Fruit fly (Drosophila melanogaster) whole organism, embryonic: Measurements from ENCODE around the gene CG6231.
A peak's percentile ranks its signal among the peaks of the same experiment; 100 is the strongest.

Experiments used
- Antp ChIP-seq: fragments of 200-800 bp; sonication (Bioruptor generic); optimal IDR thresholded peaks from 3 replicates; lab custom pipeline; 2016; ENCODE audit warnings: missing biosample characterization, missing genetic modification characterization
- Atf6 ChIP-seq: fragments of 200-800 bp; sonication (Bioruptor generic); IDR thresholded peaks from 2 replicates; pipeline ENCODE4 v1.3.6; 2022; ENCODE audit warnings: missing biosample characterization, missing genetic modification characterization
- Awh ChIP-seq: fragments of 200-800 bp; sonication (Bioruptor generic); IDR thresholded peaks from 2 replicates; pipeline ENCODE4, ENCODE4 v1.3.6; 2022; ENCODE audit warnings: missing biosample characterization, missing genetic modification characterization
- CG10543 ChIP-seq: fragments of 200-800 bp; sonication (Bioruptor generic); optimal IDR thresholded peaks from 3 replicates; lab custom pipeline; 2017; ENCODE audit warnings: missing biosample characterization, mild to moderate bottlenecking, missing genetic modification characterization, moderate library complexity
- CG13287 ChIP-seq: fragments of 200-800 bp; sonication (Bioruptor generic); IDR thresholded peaks from 2 replicates; pipeline ENCODE4 v1.3.6; 2022; ENCODE audit warnings: missing biosample characterization, missing genetic modification characterization; ENCODE audit not compliant: partially characterized antibody
- CG13296 ChIP-seq: fragments of 200-800 bp; sonication (Bioruptor generic); optimal IDR thresholded peaks from 3 replicates; lab custom pipeline; 2018; ENCODE audit warnings: missing biosample characterization, mild to moderate bottlenecking, missing genetic modification characterization
- CG13894 ChIP-seq: fragments of 200-800 bp; sonication (Bioruptor generic); optimal IDR thresholded peaks from 3 replicates; lab custom pipeline; 2018; ENCODE audit warnings: missing biosample characterization, mild to moderate bottlenecking, missing genetic modification characterization, moderate library complexity
- CG14441 ChIP-seq: fragments of 200-800 bp; sonication (Bioruptor generic); IDR thresholded peaks from 2 replicates; pipeline ENCODE4 v1.3.6; 2022; ENCODE audit warnings: missing biosample characterization, missing genetic modification characterization
- CG1529 ChIP-seq: fragments of 200-800 bp; sonication (Bioruptor generic); optimal IDR thresholded peaks from 3 replicates; lab custom pipeline; 2018; ENCODE audit warnings: missing biosample characterization, missing genetic modification characterization
- CG16779 ChIP-seq: fragments of 200-800 bp; sonication (Bioruptor generic); IDR thresholded peaks from 2 replicates; pipeline ENCODE4 v1.3.6; 2022; ENCODE audit warnings: missing biosample characterization, missing genetic modification characterization
- CG17912 ChIP-seq: fragments of 200-800 bp; sonication (Bioruptor generic); optimal IDR thresholded peaks from 2 replicates; lab custom pipeline; 2018; ENCODE audit warnings: missing biosample characterization, mild to moderate bottlenecking, missing genetic modification characterization
- CG1792 ChIP-seq: fragments of 200-800 bp; sonication (Bioruptor generic); optimal IDR thresholded peaks from 2 replicates; lab custom pipeline; 2016; ENCODE audit warnings: missing biosample characterization, missing genetic modification characterization
- CG18599 ChIP-seq: fragments of 200-800 bp; sonication (Bioruptor generic); optimal IDR thresholded peaks from 3 replicates; lab custom pipeline; 2017; ENCODE audit warnings: missing biosample characterization, missing genetic modification characterization, mild to moderate bottlenecking, moderate library complexity, missing genetic modification reagents
- CG2678 ChIP-seq: fragments of 200-800 bp; sonication (Bioruptor generic); optimal IDR thresholded peaks from 3 replicates; lab custom pipeline; 2019; ENCODE audit warnings: missing biosample characterization, mild to moderate bottlenecking, missing genetic modification characterization, moderate library complexity
- CG31441 ChIP-seq: fragments of 200-800 bp; sonication (Bioruptor generic); IDR thresholded peaks from 2 replicates; pipeline ENCODE4 v1.3.6; 2022; ENCODE audit warnings: missing biosample characterization, missing genetic modification characterization
- CG32532 ChIP-seq: fragments of 200-800 bp; sonication (Bioruptor generic); IDR thresholded peaks from 2 replicates; pipeline ENCODE4 v1.3.6; 2022; ENCODE audit warnings: missing biosample characterization, missing genetic modification characterization
- CG33557 ChIP-seq: fragments of 200-800 bp; sonication (Bioruptor generic); optimal IDR thresholded peaks from 2 replicates; lab custom pipeline; 2019; ENCODE audit warnings: missing biosample characterization, mild to moderate bottlenecking, missing genetic modification characterization, moderate library complexity
- CG3838 ChIP-seq: fragments of 200-800 bp; sonication (Bioruptor generic); optimal IDR thresholded peaks from 3 replicates; lab custom pipeline; 2016; ENCODE audit warnings: missing biosample characterization, missing genetic modification characterization
- CG4360 ChIP-seq: fragments of 200-800 bp; sonication (Bioruptor generic); IDR thresholded peaks from 2 replicates; pipeline ENCODE4 v1.3.6; 2022; ENCODE audit warnings: missing biosample characterization, missing genetic modification characterization
- CG4404 ChIP-seq: fragments of 200-800 bp; sonication (Bioruptor generic); IDR thresholded peaks from 2 replicates; pipeline ENCODE4 v1.3.6; 2022; ENCODE audit warnings: missing biosample characterization, missing genetic modification characterization
- CG4617 ChIP-seq: fragments of 200-800 bp; sonication (Bioruptor generic); optimal IDR thresholded peaks from 3 replicates; lab custom pipeline; 2016; ENCODE audit warnings: missing biosample characterization, missing genetic modification characterization, borderline replicate concordance
- CG6854 ChIP-seq: fragments of 200-800 bp; sonication (Bioruptor generic); optimal IDR thresholded peaks from 3 replicates; lab custom pipeline; 2017; ENCODE audit warnings: missing biosample characterization, mild to moderate bottlenecking, missing genetic modification characterization
- CG7556 ChIP-seq: fragments of 200-800 bp; sonication (Bioruptor generic); optimal IDR thresholded peaks from 2 replicates; lab custom pipeline; 2017; ENCODE audit warnings: missing biosample characterization, mild to moderate bottlenecking, missing genetic modification characterization
- CG8089 ChIP-seq: fragments of 200-800 bp; sonication (Bioruptor generic); optimal IDR thresholded peaks from 3 replicates; lab custom pipeline; 2016; ENCODE audit warnings: missing biosample characterization, missing genetic modification characterization
- CkIIα-i1 ChIP-seq: fragments of 200-800 bp; sonication (Bioruptor generic); IDR thresholded peaks from 2 replicates; pipeline ENCODE4 v1.3.6; 2022; ENCODE audit warnings: missing biosample characterization, missing genetic modification characterization
- Deaf1 ChIP-seq: fragments of 200-800 bp; optimal IDR thresholded peaks from 3 replicates; lab custom pipeline; 2019; ENCODE audit warnings: missing biosample characterization, mild to moderate bottlenecking, missing genetic modification characterization, moderate library complexity
- Dp ChIP-seq: fragments of 200-800 bp; sonication (Bioruptor generic); optimal IDR thresholded peaks from 2 replicates; lab custom pipeline; 2018; ENCODE audit warnings: missing biosample characterization, mild to moderate bottlenecking, missing genetic modification characterization, moderate library complexity
- Jarid2 ChIP-seq: fragments of 200-800 bp; sonication (Bioruptor generic); optimal IDR thresholded peaks from 3 replicates; lab custom pipeline; 2017; ENCODE audit warnings: mild to moderate bottlenecking, missing biosample characterization, missing genetic modification reagents, missing genetic modification characterization
- Meics ChIP-seq: fragments of 200-800 bp; sonication (Bioruptor generic); optimal IDR thresholded peaks from 2 replicates; lab custom pipeline; 2017; ENCODE audit warnings: missing biosample characterization, mild to moderate bottlenecking, missing genetic modification characterization
- NC2β ChIP-seq: fragments of 200-800 bp; sonication (Bioruptor generic); optimal IDR thresholded peaks from 2 replicates; lab custom pipeline; 2016; ENCODE audit warnings: missing biosample characterization, missing genetic modification characterization
- Sry-β ChIP-seq: fragments of 200-800 bp; sonication (Bioruptor generic); optimal IDR thresholded peaks from 2 replicates; lab custom pipeline; 2018; ENCODE audit warnings: missing biosample characterization, mild to moderate bottlenecking, missing genetic modification characterization, moderate library complexity
- chinmo ChIP-seq: fragments of 200-800 bp; sonication (Bioruptor generic); IDR thresholded peaks from 4 replicates; pipeline ENCODE4 v1.3.6; 2022; ENCODE audit warnings: missing biosample characterization, missing genetic modification characterization; ENCODE audit not compliant: partially characterized antibody
- chm ChIP-seq: fragments of 200-800 bp; sonication (Bioruptor generic); IDR thresholded peaks from 2 replicates; pipeline ENCODE4 v1.3.6; 2022; ENCODE audit warnings: missing biosample characterization, missing genetic modification characterization
- cwo ChIP-seq: fragments of 200-800 bp; sonication (Bioruptor generic); optimal IDR thresholded peaks from 3 replicates; lab custom pipeline; 2017; ENCODE audit warnings: missing biosample characterization, missing genetic modification characterization, mild to moderate bottlenecking, moderate library complexity, missing genetic modification reagents
- exex ChIP-seq: fragments of 200-800 bp; sonication (Bioruptor generic); optimal IDR thresholded peaks from 4 replicates; lab custom pipeline; 2018; ENCODE audit warnings: missing biosample characterization, mild to moderate bottlenecking, missing genetic modification characterization, moderate library complexity
- fd102C ChIP-seq: fragments of 200-800 bp; sonication (Bioruptor generic); optimal IDR thresholded peaks from 2 replicates; lab custom pipeline; 2018; ENCODE audit warnings: missing biosample characterization, mild to moderate bottlenecking, missing genetic modification characterization, moderate library complexity
- gro ChIP-seq: fragments of 200-800 bp; sonication (Bioruptor generic); optimal IDR thresholded peaks from 2 replicates; lab custom pipeline; 2016; ENCODE audit warnings: missing biosample characterization, missing genetic modification characterization
- kay ChIP-seq: fragments of 200-800 bp; sonication (Bioruptor generic); optimal IDR thresholded peaks from 2 replicates; lab custom pipeline; 2016; ENCODE audit warnings: missing biosample characterization, missing genetic modification characterization
- mirr ChIP-seq: fragments of 200-800 bp; sonication (Bioruptor generic); optimal IDR thresholded peaks from 3 replicates; lab custom pipeline; 2018; ENCODE audit warnings: missing biosample characterization, mild to moderate bottlenecking, missing genetic modification characterization
- nau ChIP-seq: fragments of 200-800 bp; sonication (Bioruptor generic); optimal IDR thresholded peaks from 3 replicates; lab custom pipeline; 2017; ENCODE audit warnings: missing biosample characterization, mild to moderate bottlenecking, missing genetic modification characterization, missing genetic modification reagents
- odd ChIP-seq: fragments of 200-800 bp; sonication (Bioruptor generic); optimal IDR thresholded peaks from 2 replicates; lab custom pipeline; 2017; ENCODE audit warnings: missing biosample characterization, mild to moderate bottlenecking, missing genetic modification characterization
- schlank ChIP-seq: fragments of 200-800 bp; sonication (Bioruptor generic); optimal IDR thresholded peaks from 2 replicates; lab custom pipeline; 2018; ENCODE audit warnings: missing biosample characterization, mild to moderate bottlenecking, missing genetic modification characterization
- sr ChIP-seq: fragments of 200-800 bp; sonication (Bioruptor generic); IDR thresholded peaks from 3 replicates; pipeline ENCODE4 v1.3.6; 2022; ENCODE audit warnings: missing biosample characterization, missing genetic modification characterization
- stwl ChIP-seq: fragments of 200-800 bp; sonication (Bioruptor generic); optimal IDR thresholded peaks from 3 replicates; lab custom pipeline; 2018; ENCODE audit warnings: missing biosample characterization, mild to moderate bottlenecking, missing genetic modification characterization, moderate library complexity
- sug ChIP-seq: fragments of 200-800 bp; optimal IDR thresholded peaks from 2 replicates; lab custom pipeline; 2019; ENCODE audit warnings: missing biosample characterization, mild to moderate bottlenecking, missing genetic modification characterization, moderate library complexity
- unc-4 ChIP-seq: fragments of 200-800 bp; sonication (Bioruptor generic); IDR thresholded peaks from 2 replicates; pipeline ENCODE4 v1.3.6; 2022; ENCODE audit warnings: missing biosample characterization, missing genetic modification characterization; ENCODE audit not compliant: partially characterized antibody
- z ChIP-seq: fragments of 200-800 bp; sonication (Bioruptor generic); IDR thresholded peaks from 3 replicates; pipeline ENCODE4 v1.3.6; 2022; ENCODE audit warnings: missing biosample characterization, missing genetic modification characterization
- zen2 ChIP-seq: fragments of 200-800 bp; sonication (Bioruptor generic); IDR thresholded peaks from 3 replicates; pipeline ENCODE4 v1.3.6; 2022; ENCODE audit warnings: missing biosample characterization, missing genetic modification characterization; ENCODE audit not compliant: partially characterized antibody
- zfh1 ChIP-seq: fragments of 200-800 bp; sonication (Bioruptor generic); IDR thresholded peaks from 3 replicates; pipeline ENCODE4 v1.3.6; 2022; ENCODE audit warnings: missing biosample characterization, missing genetic modification characterization

CG6231 gene

dm6 chr3R:19622005-19622404, 10.5 kb downstream of the CG6231 start (continued):
- TF ChIP-seq NC2β (GFP tag; lab: Kevin White, UChicago), result no peak
- TF ChIP-seq unc-4 (GFP tag; lab: Robert Waterston, UW), result no peak
- no peak for TF ChIP-seq Sry-β (GFP tag; lab: Kevin White, UChicago)
- TF ChIP-seq CG33557, result no peak
- no peak for TF ChIP-seq odd (GFP tag; lab: Kevin White, UChicago)
- no peak for TF ChIP-seq kay (GFP tag; lab: Kevin White, UChicago)
- TF ChIP-seq CG31441 (GFP tag; lab: Robert Waterston, UW), result no peak
- TF ChIP-seq CG17912 (GFP tag; lab: Kevin White, UChicago), result no peak
- peak; percentile 41 for TF ChIP-seq CG32532 (GFP tag; lab: Robert Waterston, UW)
- no peak for TF ChIP-seq CG16779 (GFP tag; lab: Robert Waterston, UW)
- no peak for TF ChIP-seq CG8089 (GFP tag; lab: Kevin White, UChicago)
- no peak for TF ChIP-seq CG7556 (GFP tag; lab: Kevin White, UChicago)
- peak; percentile 85 for TF ChIP-seq gro (GFP tag; lab: Kevin White, UChicago)
- 0 out of 4 replicates have a peak, but pooled peaks have one; percentile 39 for TF ChIP-seq chinmo (GFP tag; lab: Robert Waterston, UW)
- TF ChIP-seq CG1529 (GFP tag; lab: Kevin White, UChicago), result no peak

dm6 chr3R:19620953-19621352, 11.6 kb downstream of the CG6231 start:
- TF ChIP-seq Meics (GFP tag; lab: Kevin White, UChicago) (peak; percentile 37), cwo (GFP tag; lab: Kevin White, UChicago) (peak; percentile 14), exex (tag; lab: Kevin White, UChicago) (peak; percentile 9), CG3838 (GFP tag; lab: Kevin White, UChicago) (no peak), schlank (tag; lab: Kevin White, UChicago) (peak; percentile 5), CG10543 (peak; percentile 90), CG4617 (no peak), CG13296 (GFP tag; lab: Kevin White, UChicago) (peak; percentile 28), CG32532 (GFP tag; lab: Robert Waterston, UW) (peak; percentile 46; the same call in 1 of the 2 replicates), CG18599 (GFP tag; lab: Kevin White, UChicago) (peak; percentile 2), CkIIα-i1 (GFP tag; lab: Robert Waterston, UW) (no peak), CG13894 (tag; lab: Kevin White, UChicago) (peak; percentile 67), CG13287 (peak; percentile 41), zen2 (GFP tag; lab: Robert Waterston, UW) (no peak), Jarid2 (peak; percentile 73), sug (tag; lab: Kevin White, UChicago) (peak; percentile 31), zfh1 (GFP tag; lab: Robert Waterston, UW) (0 out of 3 replicates have a peak, but pooled peaks have one; percentile 27), nau (GFP tag; lab: Kevin White, UChicago) (peak; percentile 36), mirr (GFP tag; lab: Kevin White, UChicago) (peak; percentile 54), Deaf1 (peak; percentile 62), CG4360 (no peak), chm (GFP tag; lab: Robert Waterston, UW) (no peak), fd102C (GFP tag; lab: Kevin White, UChicago) (no peak), CG6854 (GFP tag; lab: Kevin White, UChicago) (peak; percentile 38), CG2678 (tag; lab: Kevin White, UChicago) (peak; percentile 1), Awh (no peak), Antp (GFP tag; lab: Kevin White, UChicago) (no peak), sr (GFP tag; lab: Robert Waterston, UW) (peak; percentile 12; the same call in 1 of the 3 replicates), stwl (tag; lab: Kevin White, UChicago) (no peak), z (GFP tag; lab: Robert Waterston, UW) (peak; percentile 86), Dp (GFP tag; lab: Kevin White, UChicago) (no peak), CG1792 (GFP tag; lab: Kevin White, UChicago) (no peak), CG14441 (GFP tag; lab: Robert Waterston, UW) (0 out of 2 replicates have a peak, but pooled peaks have one; percentile 33), CG4404 (GFP tag; lab: Robert Waterston, UW) (no peak), Atf6 (GFP tag; lab: Robert Waterston, UW) (0 out of 2 replicates have a peak, but pooled peaks have one; percentile 14)
